Worm (Caenorhabditis elegans) whole organism, young adult: ENCODE results near the gene epg-4.

ENCODE experiments used
- B0035.1 ChIP-seq: sonication (generic microtip); optimal IDR thresholded peaks from 2 replicates; lab custom pipeline; 2016; ENCODE audit warnings: missing genetic modification characterization, mild to moderate bottlenecking, missing compliant biosample characterization, missing genotype, missing genetic modification reagents
- B0336.3 ChIP-seq: fragments of 200-800 bp; sonication (Bioruptor generic); IDR thresholded peaks from 2 replicates; pipeline ENCODE4 v1.3.6; 2022; ENCODE audit warnings: missing genetic modification characterization, missing compliant biosample characterization
- C17E4.6 ChIP-seq: fragments of 200-800 bp; sonication (Bioruptor generic); IDR thresholded peaks from 2 replicates; pipeline ENCODE4 v1.3.6; 2022; ENCODE audit warnings: missing genetic modification reagents, missing genetic modification characterization, missing compliant biosample characterization
- F33H1.4 ChIP-seq: fragments of 200-800 bp; sonication (Bioruptor generic); IDR thresholded peaks from 2 replicates; pipeline ENCODE4 v1.3.6; 2022; ENCODE audit warnings: missing genetic modification reagents, missing genetic modification characterization, missing compliant biosample characterization
- F39B2.1 ChIP-seq: fragments of 200-800 bp; sonication (Bioruptor generic); IDR thresholded peaks from 2 replicates; pipeline ENCODE4 v1.3.6; 2022; ENCODE audit warnings: missing genetic modification reagents, missing genetic modification characterization, missing compliant biosample characterization
- F49E8.2 ChIP-seq: sonication (generic microtip); optimal IDR thresholded peaks from 3 replicates; lab custom pipeline; 2017; ENCODE audit warnings: missing genetic modification characterization, mild to moderate bottlenecking, missing compliant biosample characterization, antibody characterized with exemption, moderate library complexity; ENCODE audit not compliant: insufficient read depth
- K11D2.4 ChIP-seq: fragments of 200-800 bp; sonication (Bioruptor generic); IDR thresholded peaks from 2 replicates; pipeline ENCODE4 v1.3.6; 2022; ENCODE audit warnings: missing genetic modification reagents, missing genetic modification characterization, missing compliant biosample characterization
- Y53G8AR.9 ChIP-seq: fragments of 200-800 bp; sonication (Bioruptor generic); conservative IDR thresholded peaks from 2 replicates; pipeline ENCODE4 v1.3.6; 2022; ENCODE audit warnings: missing genetic modification reagents, missing genetic modification characterization, missing compliant biosample characterization
- Y56A3A.18 ChIP-seq: fragments of 200-800 bp; sonication (Bioruptor generic); IDR thresholded peaks from 2 replicates; pipeline ENCODE4 v1.3.6; 2022; ENCODE audit warnings: missing genetic modification reagents, missing genetic modification characterization, missing compliant biosample characterization
- ZK185.1 ChIP-seq: sonication (generic microtip); optimal IDR thresholded peaks from 2 replicates; lab custom pipeline; 2016; ENCODE audit warnings: mild to moderate bottlenecking, missing genetic modification characterization, missing compliant biosample characterization; ENCODE audit not compliant: poor library complexity, severe bottlenecking
- ama-1 ChIP-seq, 3 experiments: fragments of 150-350 bp in 1 of 3; sonication (generic microtip) in 2 of 3; optimal IDR thresholded peaks; 2 replicates each; lab custom pipeline; 2014 to 2018; ENCODE audit warnings: missing biosample characterization in 2 of 3, missing genetic modification characterization in 2 of 3, missing genetic modification reagents in 2 of 3
- aptf-2 ChIP-seq: fragments of 200-800 bp; sonication (Bioruptor generic); conservative IDR thresholded peaks from 2 replicates; pipeline ENCODE4 v1.3.6; 2022; ENCODE audit warnings: missing genetic modification reagents, missing genetic modification characterization, missing compliant biosample characterization
- aptf-3 ChIP-seq: fragments of 200-800 bp; sonication (Bioruptor generic); IDR thresholded peaks from 2 replicates; pipeline ENCODE4 v1.3.6; 2022; ENCODE audit warnings: missing genetic modification characterization, missing compliant biosample characterization
- attf-3 ChIP-seq: fragments of 200-800 bp; sonication (Bioruptor generic); conservative IDR thresholded peaks from 2 replicates; pipeline ENCODE4 v1.3.6; 2022; ENCODE audit warnings: missing genetic modification reagents, missing genetic modification characterization, missing compliant biosample characterization
- cebp-1 ChIP-seq, 2 experiments: fragments of 200-800 bp in 1 of 2; sonication (Bioruptor generic) in 1 of 2; sonication (generic microtip) in 1 of 2; IDR thresholded peaks in 1 of 2; optimal IDR thresholded peaks in 1 of 2; 2 replicates each; pipeline versions ENCODE4 v1.3.6 to Lab custom; 2017 to 2022; ENCODE audit warnings: missing compliant biosample characterization in 2 of 2, missing genetic modification characterization in 2 of 2, mild to moderate bottlenecking in 1 of 2, missing genetic modification reagents in 1 of 2, moderate library complexity in 1 of 2
- ceh-100 ChIP-seq: fragments of 200-800 bp; sonication (Bioruptor generic); IDR thresholded peaks from 2 replicates; pipeline ENCODE4 v1.3.6; 2022; ENCODE audit warnings: missing genetic modification reagents, missing genetic modification characterization, missing compliant biosample characterization
- ceh-27 ChIP-seq: fragments of 200-800 bp; sonication (Bioruptor generic); optimal IDR thresholded peaks from 2 replicates; lab custom pipeline; 2018; ENCODE audit warnings: mild to moderate bottlenecking, missing genetic modification characterization, moderate library complexity, missing compliant biosample characterization
- ceh-58 ChIP-seq: fragments of 200-800 bp; sonication (Bioruptor generic); IDR thresholded peaks from 2 replicates; pipeline ENCODE4 v1.3.6; 2022; ENCODE audit warnings: missing genetic modification characterization, missing compliant biosample characterization
- ceh-79 ChIP-seq: sonication (generic microtip); optimal IDR thresholded peaks from 2 replicates; lab custom pipeline; 2017; ENCODE audit warnings: mild to moderate bottlenecking, missing genetic modification characterization, missing compliant biosample characterization
- chd-7 ChIP-seq: sonication (generic microtip); optimal IDR thresholded peaks from 2 replicates; lab custom pipeline; 2016; ENCODE audit warnings: mild to moderate bottlenecking, missing genetic modification characterization, moderate library complexity, missing compliant biosample characterization
- dox-1 ChIP-seq: fragments of 200-800 bp; sonication (Bioruptor generic); IDR thresholded peaks from 2 replicates; pipeline ENCODE4 v1.3.6; 2022; ENCODE audit warnings: missing genetic modification reagents, missing genetic modification characterization, missing compliant biosample characterization
- dpff-1 ChIP-seq: sonication (generic microtip); optimal IDR thresholded peaks from 2 replicates; lab custom pipeline; 2017; ENCODE audit warnings: mild to moderate bottlenecking, missing genetic modification characterization, missing compliant biosample characterization
- egl-18 ChIP-seq: fragments of 200-800 bp; sonication (Bioruptor generic); IDR thresholded peaks from 2 replicates; pipeline ENCODE4 v1.3.6; 2022; ENCODE audit warnings: missing genetic modification reagents, missing genetic modification characterization, missing compliant biosample characterization
- egl-44 ChIP-seq: fragments of 200-800 bp; sonication (Bioruptor generic); IDR thresholded peaks from 2 replicates; pipeline ENCODE4 v1.3.6; 2022; ENCODE audit warnings: missing genetic modification reagents, missing genetic modification characterization, missing compliant biosample characterization
- him-1 ChIP-seq: sonication (generic microtip); optimal IDR thresholded peaks from 2 replicates; lab custom pipeline; 2016; ENCODE audit warnings: missing genotype, missing genetic modification reagents, missing genetic modification characterization, missing compliant biosample characterization
- lag-1 ChIP-seq: fragments of 200-800 bp; sonication (Bioruptor generic); IDR thresholded peaks from 2 replicates; pipeline ENCODE4 v1.3.6; 2022; ENCODE audit warnings: missing genetic modification reagents, missing genetic modification characterization, missing compliant biosample characterization
- let-607 ChIP-seq, 2 experiments: fragments of 200-800 bp in 1 of 2; sonication (Bioruptor generic) in 1 of 2; sonication (generic microtip) in 1 of 2; optimal IDR thresholded peaks; 2 replicates each; lab custom pipeline; 2016 to 2018; ENCODE audit warnings: mild to moderate bottlenecking in 2 of 2, missing compliant biosample characterization in 2 of 2, missing genetic modification characterization in 2 of 2, moderate library complexity in 2 of 2, missing genotype in 1 of 2
- lin-26 ChIP-seq: fragments of 200-800 bp; sonication (Bioruptor generic); IDR thresholded peaks from 2 replicates; pipeline ENCODE4 v1.3.6; 2022; ENCODE audit warnings: missing genetic modification reagents, missing genetic modification characterization, missing compliant biosample characterization
- lin-54 ChIP-seq: fragments of 200-800 bp; sonication (Bioruptor generic); optimal IDR thresholded peaks from 2 replicates; lab custom pipeline; 2018; ENCODE audit warnings: mild to moderate bottlenecking, missing genetic modification characterization, missing compliant biosample characterization
- lsl-1 ChIP-seq: fragments of 200-800 bp; sonication (Bioruptor generic); optimal IDR thresholded peaks from 2 replicates; lab custom pipeline; 2018; ENCODE audit warnings: mild to moderate bottlenecking, missing genetic modification characterization, moderate library complexity, missing compliant biosample characterization
- madf-3 ChIP-seq: fragments of 200-800 bp; sonication (Bioruptor generic); IDR thresholded peaks from 2 replicates; pipeline ENCODE4 v1.3.6; 2022; ENCODE audit warnings: missing genetic modification reagents, missing genetic modification characterization, missing compliant biosample characterization
- madf-6 ChIP-seq: fragments of 200-800 bp; sonication (Bioruptor generic); IDR thresholded peaks from 2 replicates; pipeline ENCODE4 v1.3.6; 2022; ENCODE audit warnings: missing genetic modification reagents, missing genetic modification characterization, missing compliant biosample characterization
- madf-8 ChIP-seq: fragments of 200-800 bp; sonication (Bioruptor generic); conservative IDR thresholded peaks from 2 replicates; pipeline ENCODE4 v1.3.6; 2022; ENCODE audit warnings: missing genetic modification reagents, missing genetic modification characterization, missing compliant biosample characterization
- mcd-1 ChIP-seq: fragments of 200-800 bp; sonication (Bioruptor generic); IDR thresholded peaks from 2 replicates; pipeline ENCODE4 v1.3.6; 2022; ENCODE audit warnings: missing genetic modification reagents, missing genetic modification characterization, missing compliant biosample characterization
- nfya-1 ChIP-seq: sonication (generic microtip); optimal IDR thresholded peaks from 2 replicates; lab custom pipeline; 2017; ENCODE audit warnings: antibody characterized with exemption, missing compliant biosample characterization, missing genetic modification characterization, borderline replicate concordance; ENCODE audit not compliant: insufficient read depth
- nfyb-1 ChIP-seq: fragments of 200-800 bp; sonication (Bioruptor generic); IDR thresholded peaks from 2 replicates; pipeline ENCODE4 v1.3.6; 2022; ENCODE audit warnings: missing genetic modification reagents, missing genetic modification characterization, missing compliant biosample characterization
- pbrm-1 ChIP-seq: fragments of 200-800 bp; sonication (Bioruptor generic); IDR thresholded peaks from 2 replicates; pipeline ENCODE4 v1.3.6; 2022; ENCODE audit warnings: missing genetic modification reagents, missing genetic modification characterization, missing compliant biosample characterization
- pha-4 ChIP-seq: fragments of 150-350 bp; sonication (generic microtip); optimal IDR thresholded peaks from 2 replicates; lab custom pipeline; 2014; ENCODE audit warnings: missing biosample characterization, missing genetic modification reagents, missing genetic modification characterization
- rcor-1 ChIP-seq: fragments of 200-800 bp; sonication (Bioruptor generic); IDR thresholded peaks from 2 replicates; pipeline ENCODE4 v1.3.6; 2022; ENCODE audit warnings: missing genetic modification reagents, missing genetic modification characterization, missing compliant biosample characterization
- repo-1 ChIP-seq: sonication (generic microtip); optimal IDR thresholded peaks from 2 replicates; lab custom pipeline; 2017; ENCODE audit warnings: mild to moderate bottlenecking, missing genetic modification characterization, missing compliant biosample characterization
- sea-2 ChIP-seq: fragments of 200-800 bp; sonication (Bioruptor generic); IDR thresholded peaks from 2 replicates; pipeline ENCODE4 v1.3.6; 2022; ENCODE audit warnings: missing genetic modification characterization, missing compliant biosample characterization
- snpc-4 ChIP-seq, 5 experiments: fragments of 150-350 bp in 1 of 5; sonication (generic microtip) in 4 of 5; optimal IDR thresholded peaks; 2 replicates each; lab custom pipeline; 2014 to 2018; ENCODE audit warnings: missing genetic modification characterization in 5 of 5, missing biosample characterization in 3 of 5, antibody characterized with exemption in 2 of 5, mild to moderate bottlenecking in 2 of 5, missing compliant biosample characterization in 2 of 5, missing genotype in 2 of 5, moderate library complexity in 2 of 5, missing genetic modification reagents in 1 of 5
- tbp1 ChIP-seq: fragments of 200-800 bp; sonication (Bioruptor generic); optimal IDR thresholded peaks from 2 replicates; lab custom pipeline; 2018; ENCODE audit warnings: mild to moderate bottlenecking, missing genetic modification characterization, missing compliant biosample characterization
- tlf-1 ChIP-seq: fragments of 200-800 bp; sonication (Bioruptor generic); optimal IDR thresholded peaks from 2 replicates; lab custom pipeline; 2018; ENCODE audit warnings: mild to moderate bottlenecking, missing genetic modification characterization, missing compliant biosample characterization
- unc-130 ChIP-seq: sonication (generic microtip); optimal IDR thresholded peaks from 2 replicates; lab custom pipeline; 2016; ENCODE audit warnings: missing genetic modification reagents, missing genetic modification characterization, missing compliant biosample characterization
- ztf-18 ChIP-seq: sonication (generic microtip); optimal IDR thresholded peaks from 2 replicates; lab custom pipeline; 2016; ENCODE audit warnings: missing genotype, mild to moderate bottlenecking, missing genetic modification characterization, missing compliant biosample characterization

epg-4 gene

ce11 chrIII:7180613-7181012 lies 1.4 kb upstream of the epg-4 start, which contains the start of gene ndab-2 (continued):
- TF ChIP-seq tlf-1 (GFP tag; lab: Kevin White, UChicago) (peak; percentile 60), pbrm-1 (GFP tag; lab: Robert Waterston, UW) (peak; percentile 42; the same call in 1 of the 2 replicates), egl-44 (GFP tag; lab: Robert Waterston, UW) (peak; percentile 41; the same call in 1 of the 2 replicates), him-1 (no peak), lin-26 (GFP tag; lab: Robert Waterston, UW) (peak; percentile 62; the same call in 1 of the 2 replicates), repo-1 (tag; lab: Kevin White, UChicago) (peak; percentile 52), lin-54 (GFP tag; lab: Kevin White, UChicago) (peak; percentile 65), madf-8 (no peak), aptf-3 (GFP tag; lab: Robert Waterston, UW) (0 out of 2 replicates have a peak, but pooled peaks have one; percentile 51), F49E8.2 (tag; lab: Kevin White, UChicago) (peak; percentile 26), C17E4.6 (GFP tag; lab: Robert Waterston, UW) (no peak), ztf-18 (peak; percentile 13), let-607 (tag; optimal IDR thresholded peaks at IDR 0.05; lab: Kevin White, UChicago) (no peak), lsl-1 (peak; percentile 33), dox-1 (GFP tag; lab: Robert Waterston, UW) (0 out of 2 replicates have a peak, but pooled peaks have one; percentile 52), pha-4 (tag; lab: Kevin White, UChicago) (no peak), F39B2.1 (GFP tag; lab: Robert Waterston, UW) (0 out of 2 replicates have a peak, but pooled peaks have one; percentile 65), dpff-1 (tag; lab: Kevin White, UChicago) (peak; percentile 19), F33H1.4 (GFP tag; lab: Robert Waterston, UW) (peak; percentile 59), nfya-1 (no peak), ceh-58 (GFP tag; lab: Robert Waterston, UW) (0 out of 2 replicates have a peak, but pooled peaks have one; percentile 28), ceh-27 (no peak), mcd-1 (peak; percentile 47; the same call in 1 of the 2 replicates), B0336.3 (GFP tag; lab: Robert Waterston, UW) (peak; percentile 88), K11D2.4 (GFP tag; lab: Robert Waterston, UW) (no peak), ceh-79 (tag; lab: Kevin White, UChicago) (no peak), chd-7 (tag; lab: Kevin White, UChicago) (no peak), tbp1 (GFP tag; lab: Kevin White, UChicago) (peak; percentile 29), unc-130 (GFP tag; lab: Kevin White, UChicago) (no peak), cebp-1 (GFP tag; IDR thresholded peaks at IDR 0.05; lab: Robert Waterston, UW) (no peak), cebp-1 (tag; optimal IDR thresholded peaks at IDR 0.05; lab: Kevin White, UChicago) (peak; percentile 49), B0035.1 (no peak), Y53G8AR.9 (GFP tag; lab: Robert Waterston, UW) (peak; percentile 89), ZK185.1 (no peak), egl-18 (GFP tag; lab: Robert Waterston, UW) (no peak), nfyb-1 (GFP tag; lab: Robert Waterston, UW) (0 out of 2 replicates have a peak, but pooled peaks have one; percentile 43), rcor-1 (peak; percentile 74), sea-2 (GFP tag; lab: Robert Waterston, UW) (no peak), lag-1 (no peak), snpc-4 (GFP tag; optimal IDR thresholded peaks at IDR 0.05; lab: Kevin White, UChicago) (no peak), snpc-4 (tag; optimal IDR thresholded peaks at IDR 0.05; lab: Kevin White, UChicago) (peak in 1 of 4 experiments; percentile 5), madf-6 (GFP tag; lab: Robert Waterston, UW) (peak; percentile 70), aptf-2 (GFP tag; lab: Robert Waterston, UW) (no peak), Y56A3A.18 (GFP tag; lab: Robert Waterston, UW) (peak; percentile 75), ama-1 (optimal IDR thresholded peaks at IDR 0.05; lab: Kevin White, UChicago) (no peak), ama-1 (GFP tag; optimal IDR thresholded peaks at IDR 0.05; lab: Kevin White, UChicago) (peak in 1 of 2 experiments; percentile 73), madf-3 (GFP tag; lab: Robert Waterston, UW) (peak; percentile 87), ceh-100 (GFP tag; lab: Robert Waterston, UW) (peak; percentile 59; the same call in 1 of the 2 replicates), attf-3 (GFP tag; lab: Robert Waterston, UW) (no peak)
